Fruit fly (Drosophila melanogaster): ENCODE results near the gene Larp7.

DNA sequence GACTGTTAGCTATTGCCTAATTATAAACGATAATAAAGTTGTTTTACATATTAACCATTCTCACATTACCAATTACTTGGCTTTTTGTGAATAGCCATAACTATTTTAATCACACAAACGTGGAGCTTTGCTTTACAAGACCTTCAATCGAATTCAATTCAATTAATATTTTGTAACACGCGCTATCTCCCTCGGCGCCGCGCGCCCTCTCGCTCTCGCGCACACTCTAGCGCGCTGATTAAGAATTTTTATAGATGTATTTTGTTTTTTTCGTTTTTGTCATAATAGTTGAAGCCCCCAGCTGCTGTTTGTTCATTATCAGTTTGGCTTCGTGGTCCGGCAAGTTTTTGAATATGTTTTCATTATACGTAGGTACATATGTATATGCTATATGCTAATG lies 42.5 kb upstream of the Larp7 start:
- no peak for TF ChIP-seq CG32121 (GFP tag; IDR thresholded peaks at IDR 0.05)
- no peak for TF ChIP-seq Snoo (tag; optimal IDR thresholded peaks at IDR 0.05)
- TF ChIP-seq CG13204 (GFP tag; optimal IDR thresholded peaks at IDR 0.05) = no peak
- no peak for TF ChIP-seq Pif1B (GFP tag; optimal IDR thresholded peaks at IDR 0.05)
- TF ChIP-seq CG14655 (GFP tag; optimal IDR thresholded peaks at IDR 0.05) = no peak
- TF ChIP-seq CG9948 (tag; optimal IDR thresholded peaks at IDR 0.05) = no peak
- no peak for TF ChIP-seq CG8159 (tag; optimal IDR thresholded peaks at IDR 0.05)
- TF ChIP-seq CG4496 (GFP tag; IDR thresholded peaks at IDR 0.05) = no peak
